Worm (Caenorhabditis elegans) whole organism, young adult: ENCODE results near the gene C56C10.9.

Experiments used
- B0261.1 ChIP-seq: sonication (generic microtip); optimal IDR thresholded peaks from 2 replicates; lab custom pipeline; 2016; ENCODE audit warnings: mild to moderate bottlenecking, missing genetic modification characterization, moderate library complexity, missing compliant biosample characterization
- B0336.3 ChIP-seq: fragments of 200-800 bp; sonication (Bioruptor generic); IDR thresholded peaks from 2 replicates; pipeline ENCODE4 v1.3.6; 2022; ENCODE audit warnings: missing genetic modification characterization, missing compliant biosample characterization
- D2030.7 ChIP-seq: fragments of 200-800 bp; sonication (Bioruptor generic); IDR thresholded peaks from 2 replicates; pipeline ENCODE4 v1.3.6; 2022; ENCODE audit warnings: missing genetic modification reagents, missing genetic modification characterization, missing compliant biosample characterization
- F22D6.2 ChIP-seq: sonication (generic microtip); optimal IDR thresholded peaks from 2 replicates; lab custom pipeline; 2016; ENCODE audit warnings: mild to moderate bottlenecking, missing genetic modification characterization, missing compliant biosample characterization
- F33H1.4 ChIP-seq: fragments of 200-800 bp; sonication (Bioruptor generic); IDR thresholded peaks from 2 replicates; pipeline ENCODE4 v1.3.6; 2022; ENCODE audit warnings: missing genetic modification reagents, missing genetic modification characterization, missing compliant biosample characterization
- F49E8.2 ChIP-seq: sonication (generic microtip); optimal IDR thresholded peaks from 3 replicates; lab custom pipeline; 2017; ENCODE audit warnings: missing genetic modification characterization, mild to moderate bottlenecking, missing compliant biosample characterization, antibody characterized with exemption, moderate library complexity; ENCODE audit not compliant: insufficient read depth
- F55B11.4 ChIP-seq: sonication (generic microtip); optimal IDR thresholded peaks from 2 replicates; lab custom pipeline; 2016; ENCODE audit warnings: missing compliant biosample characterization, missing genetic modification characterization, borderline replicate concordance; ENCODE audit not compliant: insufficient read depth
- F57C9.4 ChIP-seq: sonication (generic microtip); optimal IDR thresholded peaks from 2 replicates; lab custom pipeline; 2017; ENCODE audit warnings: mild to moderate bottlenecking, missing genetic modification characterization, missing compliant biosample characterization
- K12H6.12 ChIP-seq: fragments of 200-800 bp; sonication (Bioruptor generic); optimal IDR thresholded peaks from 2 replicates; lab custom pipeline; 2018; ENCODE audit warnings: mild to moderate bottlenecking, missing genetic modification characterization, missing compliant biosample characterization
- Y53G8AR.9 ChIP-seq: fragments of 200-800 bp; sonication (Bioruptor generic); conservative IDR thresholded peaks from 2 replicates; pipeline ENCODE4 v1.3.6; 2022; ENCODE audit warnings: missing genetic modification reagents, missing genetic modification characterization, missing compliant biosample characterization
- Y95B8A.8 ChIP-seq: fragments of 200-800 bp; sonication (Bioruptor generic); IDR thresholded peaks from 2 replicates; pipeline ENCODE4 v1.3.6; 2022; ENCODE audit warnings: missing genetic modification reagents, missing genetic modification characterization, missing compliant biosample characterization
- athp-1 ChIP-seq: sonication (generic microtip); optimal IDR thresholded peaks from 2 replicates; lab custom pipeline; 2017; ENCODE audit warnings: mild to moderate bottlenecking, missing genetic modification characterization, missing compliant biosample characterization
- attf-3 ChIP-seq: fragments of 200-800 bp; sonication (Bioruptor generic); conservative IDR thresholded peaks from 2 replicates; pipeline ENCODE4 v1.3.6; 2022; ENCODE audit warnings: missing genetic modification reagents, missing genetic modification characterization, missing compliant biosample characterization
- cebp-1 ChIP-seq, 2 experiments: fragments of 200-800 bp in 1 of 2; sonication (Bioruptor generic) in 1 of 2; sonication (generic microtip) in 1 of 2; IDR thresholded peaks in 1 of 2; optimal IDR thresholded peaks in 1 of 2; 2 replicates each; pipeline versions ENCODE4 v1.3.6 to Lab custom; 2017 to 2022; ENCODE audit warnings: missing compliant biosample characterization in 2 of 2, missing genetic modification characterization in 2 of 2, mild to moderate bottlenecking in 1 of 2, missing genetic modification reagents in 1 of 2, moderate library complexity in 1 of 2
- ceh-40 ChIP-seq: fragments of 200-800 bp; sonication (Bioruptor generic); IDR thresholded peaks from 2 replicates; pipeline ENCODE4 v1.3.6; 2022; ENCODE audit warnings: missing genetic modification characterization, missing compliant biosample characterization
- ceh-91 ChIP-seq: fragments of 200-800 bp; sonication (Bioruptor generic); IDR thresholded peaks from 2 replicates; pipeline ENCODE4 v1.3.6; 2022; ENCODE audit warnings: missing genetic modification reagents, missing genetic modification characterization, missing compliant biosample characterization
- dox-1 ChIP-seq: fragments of 200-800 bp; sonication (Bioruptor generic); IDR thresholded peaks from 2 replicates; pipeline ENCODE4 v1.3.6; 2022; ENCODE audit warnings: missing genetic modification reagents, missing genetic modification characterization, missing compliant biosample characterization
- dpl-1 ChIP-seq: fragments of 150-350 bp; optimal IDR thresholded peaks from 2 replicates; lab custom pipeline; 2014; ENCODE audit warnings: missing biosample characterization, missing genetic modification reagents, missing genetic modification characterization
- egl-44 ChIP-seq: fragments of 200-800 bp; sonication (Bioruptor generic); IDR thresholded peaks from 2 replicates; pipeline ENCODE4 v1.3.6; 2022; ENCODE audit warnings: missing genetic modification reagents, missing genetic modification characterization, missing compliant biosample characterization
- egrh-3 ChIP-seq: fragments of 200-800 bp; sonication (Bioruptor generic); IDR thresholded peaks from 2 replicates; pipeline ENCODE4 v1.3.6; 2022; ENCODE audit warnings: missing genetic modification reagents, missing genetic modification characterization, missing compliant biosample characterization
- lin-26 ChIP-seq: fragments of 200-800 bp; sonication (Bioruptor generic); IDR thresholded peaks from 2 replicates; pipeline ENCODE4 v1.3.6; 2022; ENCODE audit warnings: missing genetic modification reagents, missing genetic modification characterization, missing compliant biosample characterization
- lsl-1 ChIP-seq: fragments of 200-800 bp; sonication (Bioruptor generic); optimal IDR thresholded peaks from 2 replicates; lab custom pipeline; 2018; ENCODE audit warnings: mild to moderate bottlenecking, missing genetic modification characterization, moderate library complexity, missing compliant biosample characterization
- lsy-27 ChIP-seq: sonication (generic microtip); optimal IDR thresholded peaks from 2 replicates; lab custom pipeline; 2017; ENCODE audit warnings: missing genetic modification characterization, mild to moderate bottlenecking, missing compliant biosample characterization, antibody characterized with exemption, missing genotype, borderline replicate concordance; ENCODE audit not compliant: insufficient read depth
- madf-10 ChIP-seq: sonication (generic microtip); optimal IDR thresholded peaks from 2 replicates; lab custom pipeline; 2016; ENCODE audit warnings: mild to moderate bottlenecking, missing genetic modification characterization, missing compliant biosample characterization
- mel-28 ChIP-seq: sonication (generic microtip); optimal IDR thresholded peaks from 2 replicates; lab custom pipeline; 2016; ENCODE audit warnings: borderline replicate concordance, mild to moderate bottlenecking, missing genetic modification characterization, missing compliant biosample characterization
- mes-4 ChIP-seq: sonication (generic microtip); optimal IDR thresholded peaks from 2 replicates; lab custom pipeline; 2016; ENCODE audit warnings: missing genotype, missing genetic modification characterization, missing compliant biosample characterization
- mxl-1 ChIP-seq: sonication (generic microtip); optimal IDR thresholded peaks from 2 replicates; lab custom pipeline; 2016; ENCODE audit warnings: missing genetic modification characterization, missing compliant biosample characterization
- nhr-120 ChIP-seq: fragments of 200-800 bp; sonication (Bioruptor generic); IDR thresholded peaks from 2 replicates; pipeline ENCODE4 v1.3.6; 2022; ENCODE audit warnings: missing genetic modification characterization, missing compliant biosample characterization
- nhr-90 ChIP-seq: sonication (generic microtip); optimal IDR thresholded peaks from 2 replicates; lab custom pipeline; 2016; ENCODE audit warnings: missing genotype, mild to moderate bottlenecking, missing genetic modification characterization, missing compliant biosample characterization
- rec-8 ChIP-seq, 2 experiments: sonication (generic microtip); optimal IDR thresholded peaks; 2 replicates each; lab custom pipeline; 2016; ENCODE audit warnings: mild to moderate bottlenecking in 2 of 2, missing genetic modification characterization in 2 of 2, missing genetic modification reagents in 2 of 2, missing genotype in 2 of 2, missing biosample characterization in 1 of 2, missing compliant biosample characterization in 1 of 2, moderate library complexity in 1 of 2
- repo-1 ChIP-seq: sonication (generic microtip); optimal IDR thresholded peaks from 2 replicates; lab custom pipeline; 2017; ENCODE audit warnings: mild to moderate bottlenecking, missing genetic modification characterization, missing compliant biosample characterization
- rpc-1 ChIP-seq, 2 experiments: fragments of 150-350 bp in 1 of 2; sonication (generic microtip) in 1 of 2; optimal IDR thresholded peaks; 2 replicates each; lab custom pipeline; 2014 to 2018; ENCODE audit warnings: missing biosample characterization in 1 of 2, missing genetic modification characterization in 1 of 2, missing genetic modification reagents in 1 of 2, missing genotype in 1 of 2
- snpc-1.3 ChIP-seq: sonication (generic microtip); optimal IDR thresholded peaks from 2 replicates; lab custom pipeline; 2017; ENCODE audit warnings: missing genetic modification characterization, mild to moderate bottlenecking, missing compliant biosample characterization, antibody characterized with exemption, moderate library complexity, missing genotype, missing genetic modification reagents; ENCODE audit not compliant: insufficient read depth
- snpc-3.4 ChIP-seq: sonication (generic microtip); optimal IDR thresholded peaks from 2 replicates; lab custom pipeline; 2017; ENCODE audit warnings: missing genetic modification characterization, mild to moderate bottlenecking, missing compliant biosample characterization, antibody characterized with exemption, moderate library complexity, missing genotype, missing genetic modification reagents
- tlf-1 ChIP-seq: fragments of 200-800 bp; sonication (Bioruptor generic); optimal IDR thresholded peaks from 2 replicates; lab custom pipeline; 2018; ENCODE audit warnings: mild to moderate bottlenecking, missing genetic modification characterization, missing compliant biosample characterization
- unc-130 ChIP-seq: sonication (generic microtip); optimal IDR thresholded peaks from 2 replicates; lab custom pipeline; 2016; ENCODE audit warnings: missing genetic modification reagents, missing genetic modification characterization, missing compliant biosample characterization
- unc-62 ChIP-seq: fragments of 150-350 bp; optimal IDR thresholded peaks from 2 replicates; lab custom pipeline; 2014; ENCODE audit warnings: missing biosample characterization, missing genetic modification reagents, missing genetic modification characterization
- xnd-1 ChIP-seq: sonication (generic microtip); optimal IDR thresholded peaks from 2 replicates; lab custom pipeline; 2016; ENCODE audit warnings: missing genotype, missing genetic modification reagents, missing genetic modification characterization, missing compliant biosample characterization
- zim-3 ChIP-seq: sonication (generic microtip); optimal IDR thresholded peaks from 2 replicates; lab custom pipeline; 2017; ENCODE audit warnings: mild to moderate bottlenecking, missing genetic modification characterization, moderate library complexity, missing compliant biosample characterization
- ztf-22 ChIP-seq: fragments of 200-800 bp; sonication (Bioruptor generic); optimal IDR thresholded peaks from 2 replicates; lab custom pipeline; 2018; ENCODE audit warnings: mild to moderate bottlenecking, missing genetic modification characterization, moderate library complexity, missing compliant biosample characterization
- ztf-28 ChIP-seq: fragments of 200-800 bp; sonication (Bioruptor generic); IDR thresholded peaks from 2 replicates; pipeline ENCODE4 v1.3.6; 2022; ENCODE audit warnings: missing genetic modification reagents, missing genetic modification characterization, missing compliant biosample characterization

Gene C56C10.9

ce11 chrII:6591000-6591399 is 1.2 kb downstream of the C56C10.9 start (continued):
- no peak for TF ChIP-seq ceh-40 (GFP tag; lab: Robert Waterston, UW)
- TF ChIP-seq F49E8.2 (tag; lab: Kevin White, UChicago): no peak
- no peak for TF ChIP-seq repo-1 (tag; lab: Kevin White, UChicago)
- TF ChIP-seq egrh-3 (GFP tag; lab: Robert Waterston, UW): no peak
- no peak for TF ChIP-seq tlf-1
- TF ChIP-seq unc-130 (GFP tag; lab: Kevin White, UChicago): no peak
- TF ChIP-seq nhr-90: peak; percentile 15
- TF ChIP-seq Y53G8AR.9 (GFP tag; lab: Robert Waterston, UW): no peak
- TF ChIP-seq D2030.7 (GFP tag; lab: Robert Waterston, UW): no peak
- TF ChIP-seq rec-8 (tag; optimal IDR thresholded peaks at IDR 0.05; lab: Kevin White, UChicago): no peak
- TF ChIP-seq mes-4 (tag; lab: Kevin White, UChicago): no peak
- no peak for TF ChIP-seq lsl-1
- no peak for TF ChIP-seq unc-62
- TF ChIP-seq dpl-1 (GFP tag; lab: Kevin White, UChicago): no peak
- TF ChIP-seq xnd-1 (tag; lab: Kevin White, UChicago): no peak
- no peak for TF ChIP-seq F57C9.4 (tag; lab: Kevin White, UChicago)
- 0 out of 2 replicates have a peak, but pooled peaks have one; percentile 53 for TF ChIP-seq Y95B8A.8 (GFP tag; lab: Robert Waterston, UW)

- TF ChIP-seq F22D6.2 (tag; lab: Kevin White, UChicago) (no peak), mxl-1 (no peak), F55B11.4 (no peak), xnd-1 (tag; lab: Kevin White, UChicago) (no peak), madf-10 (no peak), lin-26 (0 out of 2 replicates have a peak, but pooled peaks have one; percentile 19), B0261.1 (tag; lab: Kevin White, UChicago) (no peak)
Measured at ce11 chrII:6589408-6589807, 2.7 kb downstream of the C56C10.9 start, which contains the start of gene vps-32.1. TSS of gene vps-32.1 (plus strand) at chrII:6589708.

DNA sequence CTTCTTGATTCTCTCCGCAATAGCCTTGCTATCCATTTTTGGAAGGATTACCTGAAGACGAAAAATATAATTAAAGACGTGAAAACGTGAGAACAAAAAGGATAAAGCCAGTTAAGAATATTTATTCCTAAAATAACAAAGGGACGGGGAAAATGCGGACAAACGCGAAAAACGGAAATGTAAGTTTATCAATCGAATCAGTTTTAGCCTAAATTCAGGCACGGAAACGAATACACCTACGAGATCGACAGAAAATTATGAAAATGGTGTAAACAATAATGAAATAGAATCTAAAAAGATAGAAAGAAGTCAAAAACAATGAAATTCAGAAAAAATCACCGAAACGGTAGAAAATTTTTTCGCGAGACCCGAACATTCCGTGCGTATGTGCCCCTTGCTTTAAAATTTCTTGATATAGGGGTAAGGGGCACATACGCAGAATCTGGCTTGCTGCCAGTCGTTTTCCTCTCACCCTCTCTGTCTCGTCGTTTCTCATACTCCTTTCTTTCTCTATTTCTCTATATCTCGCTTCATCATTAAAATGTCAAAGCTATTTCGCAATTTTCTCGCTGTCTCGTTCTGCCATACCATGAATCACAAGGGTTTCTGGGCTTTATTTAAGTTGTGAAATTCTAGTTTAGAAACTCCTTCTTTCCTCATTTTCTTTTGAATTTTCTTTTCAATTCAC is 3.4 kb downstream of the C56C10.9 start, which contains the start of gene icd-1:
TSS of gene icd-1 (minus strand) at position 51 of the 688 bp plus-strand sequence.
- TF ChIP-seq rpc-1 (optimal IDR thresholded peaks at IDR 0.05; lab: Kevin White, UChicago): peak; percentile 13
- no peak for TF ChIP-seq rpc-1 (tag; optimal IDR thresholded peaks at IDR 0.05; lab: Kevin White, UChicago)
- TF ChIP-seq Y53G8AR.9 (GFP tag; lab: Robert Waterston, UW): peak; percentile 92
- peak; percentile 95 for TF ChIP-seq dox-1 (GFP tag; lab: Robert Waterston, UW)
- TF ChIP-seq xnd-1 (tag; lab: Kevin White, UChicago): peak; percentile 64
- no peak for TF ChIP-seq lsy-27
- peak; percentile 99 for TF ChIP-seq cebp-1 (GFP tag; IDR thresholded peaks at IDR 0.05; lab: Robert Waterston, UW)
- TF ChIP-seq cebp-1 (tag; optimal IDR thresholded peaks at IDR 0.05; lab: Kevin White, UChicago): peak; percentile 100
- TF ChIP-seq B0261.1 (tag; lab: Kevin White, UChicago): peak; percentile 20
- peak; percentile 91 for TF ChIP-seq athp-1
- TF ChIP-seq ceh-91 (GFP tag; lab: Robert Waterston, UW): peak; percentile 78
- TF ChIP-seq K12H6.12: peak; percentile 91
- peak; percentile 89 for TF ChIP-seq snpc-1.3 (tag; lab: Kevin White, UChicago)
- TF ChIP-seq snpc-3.4: peak; percentile 96
- TF ChIP-seq nhr-90: peak; percentile 20
- 0 out of 2 replicates have a peak, but pooled peaks have one; percentile 25 for TF ChIP-seq ztf-28 (GFP tag; lab: Robert Waterston, UW)
- peak; percentile 81 for TF ChIP-seq lsl-1
- peak; percentile 81 for TF ChIP-seq F33H1.4
- TF ChIP-seq mel-28 (tag; lab: Kevin White, UChicago): no peak
- peak; percentile 89 for TF ChIP-seq B0336.3
- TF ChIP-seq nhr-120 (GFP tag; lab: Robert Waterston, UW): no peak
- 0 out of 2 replicates have a peak, but pooled peaks have one; percentile 33 for TF ChIP-seq egl-44 (GFP tag; lab: Robert Waterston, UW)
- peak; percentile 72; the same call in 1 of the 2 replicates for TF ChIP-seq attf-3
- TF ChIP-seq unc-62: peak; percentile 95
- peak; percentile 44 for TF ChIP-seq zim-3
- 0 out of 2 replicates have a peak, but pooled peaks have one; percentile 45 for TF ChIP-seq egrh-3 (GFP tag; lab: Robert Waterston, UW)
- TF ChIP-seq ztf-22 (GFP tag; lab: Kevin White, UChicago): peak; percentile 37
- TF ChIP-seq rec-8 (tag; optimal IDR thresholded peaks at IDR 0.05; lab: Kevin White, UChicago): peak in 1 of 2 experiments; percentile 65
- peak; percentile 79 for TF ChIP-seq madf-10
